Fruit fly (Drosophila melanogaster) whole organism, wandering third instar larva: ENCODE data around the gene CG14327.

ENCODE experiments used
- CG32264 ChIP-seq: fragments of 200-800 bp; sonication (Bioruptor generic); optimal IDR thresholded peaks from 2 replicates; lab custom pipeline; 2016; ENCODE audit warnings: missing biosample characterization, missing genetic modification characterization
- CG9705 ChIP-seq: fragments of 200-800 bp; sonication (Bioruptor generic); optimal IDR thresholded peaks from 2 replicates; lab custom pipeline; 2018; ENCODE audit warnings: missing biosample characterization, mild to moderate bottlenecking, missing genetic modification characterization
- CrebA ChIP-seq: fragments of 200-800 bp; sonication (Bioruptor generic); optimal IDR thresholded peaks from 2 replicates; lab custom pipeline; 2016; ENCODE audit warnings: missing biosample characterization, mild to moderate bottlenecking, missing genetic modification characterization, borderline replicate concordance
- Dfd ChIP-seq: fragments of >200 bp; optimal IDR thresholded peaks from 2 replicates; lab custom pipeline; 2017; ENCODE audit warnings: missing biosample characterization, missing genetic modification characterization
- Dif ChIP-seq: fragments of 200-275, 200-300 bp; sonication (Bioruptor generic); optimal IDR thresholded peaks from 2 replicates; lab custom pipeline; 2018; ENCODE audit warnings: missing biosample characterization, missing genetic modification characterization; ENCODE audit not compliant: partially characterized antibody
- GATAd ChIP-seq: sonication (Bioruptor generic); optimal IDR thresholded peaks from 2 replicates; lab custom pipeline; 2016; ENCODE audit warnings: missing biosample characterization, missing genetic modification characterization
- HLH106 ChIP-seq: fragments of 200-800 bp; optimal IDR thresholded peaks from 3 replicates; lab custom pipeline; 2019; ENCODE audit warnings: missing biosample characterization, mild to moderate bottlenecking, missing genetic modification characterization, moderate library complexity
- Hnf4 ChIP-seq: fragments of 200-800 bp; sonication (Bioruptor generic); optimal IDR thresholded peaks from 2 replicates; lab custom pipeline; 2016; ENCODE audit warnings: missing biosample characterization, mild to moderate bottlenecking, missing genetic modification characterization
- Hr83 ChIP-seq: fragments of 200-300 bp; sonication (Bioruptor generic); optimal IDR thresholded peaks from 2 replicates; lab custom pipeline; 2016; ENCODE audit warnings: missing biosample characterization, mild to moderate bottlenecking, missing genetic modification characterization, moderate library complexity; ENCODE audit not compliant: poor library complexity, severe bottlenecking
- Jra ChIP-seq: sonication (Bioruptor generic); optimal IDR thresholded peaks from 2 replicates; lab custom pipeline; 2016; ENCODE audit warnings: missing biosample characterization, missing genetic modification characterization
- Mio ChIP-seq: sonication (Bioruptor generic); optimal IDR thresholded peaks from 2 replicates; lab custom pipeline; 2016; ENCODE audit warnings: missing biosample characterization, missing genetic modification characterization
- Myc ChIP-seq: fragments of >200 bp; optimal IDR thresholded peaks from 2 replicates; lab custom pipeline; 2017
- Rel ChIP-seq, 2 experiments: fragments of 200-800 bp; sonication (Bioruptor generic) in 1 of 2; optimal IDR thresholded peaks; 2 replicates in 1 of 2; 3 replicates in 1 of 2; lab custom pipeline; 2016 to 2019; ENCODE audit warnings: mild to moderate bottlenecking in 2 of 2, missing biosample characterization in 2 of 2, missing genetic modification characterization in 2 of 2, moderate library complexity in 1 of 2
- Sp1 ChIP-seq: fragments of 200-800 bp; sonication (Bioruptor generic); optimal IDR thresholded peaks from 3 replicates; lab custom pipeline; 2019; ENCODE audit warnings: missing biosample characterization, mild to moderate bottlenecking, missing genetic modification characterization, moderate library complexity
- Vsx2 ChIP-seq: fragments of 200-300, 225-300 bp; sonication (Bioruptor generic); optimal IDR thresholded peaks from 2 replicates; lab custom pipeline; 2018; ENCODE audit warnings: missing biosample characterization, missing genetic modification characterization; ENCODE audit not compliant: partially characterized antibody
- brk ChIP-seq: fragments of 200-800 bp; sonication (Bioruptor generic); optimal IDR thresholded peaks from 2 replicates; lab custom pipeline; 2016; ENCODE audit warnings: missing biosample characterization, mild to moderate bottlenecking, missing genetic modification characterization
- dl ChIP-seq, 2 experiments: fragments of 175-275, 200-275 bp in 1 of 2; fragments of 200-275 bp in 1 of 2; sonication (Bioruptor generic); optimal IDR thresholded peaks; lab custom pipeline; 2018; ENCODE audit warnings: mild to moderate bottlenecking in 2 of 2, missing biosample characterization in 2 of 2, missing genetic modification characterization in 2 of 2, moderate library complexity in 2 of 2; ENCODE audit not compliant: partially characterized antibody in 2 of 2, insufficient read depth in 1 of 2
- dmrt93B ChIP-seq: fragments of 200-800 bp; sonication (Bioruptor generic); optimal IDR thresholded peaks from 2 replicates; lab custom pipeline; 2018; ENCODE audit warnings: missing biosample characterization, mild to moderate bottlenecking, missing genetic modification characterization
- dsf ChIP-seq: sonication (Bioruptor generic); optimal IDR thresholded peaks from 2 replicates; lab custom pipeline; 2016; ENCODE audit warnings: missing biosample characterization, missing genetic modification characterization, borderline replicate concordance
- ey ChIP-seq: fragments of 200-800 bp; sonication (Bioruptor generic); optimal IDR thresholded peaks from 2 replicates; lab custom pipeline; 2016; ENCODE audit warnings: missing biosample characterization, missing genetic modification characterization
- foxo ChIP-seq, 2 experiments: fragments of 200-800 bp; sonication (Bioruptor generic); optimal IDR thresholded peaks; 2 replicates in 1 of 2; 3 replicates in 1 of 2; lab custom pipeline; 2016 to 2017; ENCODE audit warnings: missing biosample characterization in 2 of 2, missing genetic modification characterization in 2 of 2
- fru ChIP-seq: fragments of 200-800 bp; sonication (Bioruptor generic); optimal IDR thresholded peaks from 3 replicates; lab custom pipeline; 2016; ENCODE audit warnings: missing biosample characterization, mild to moderate bottlenecking, missing genetic modification characterization
- h ChIP-seq: fragments of 200-800 bp; sonication (Bioruptor generic); optimal IDR thresholded peaks from 3 replicates; lab custom pipeline; 2016; ENCODE audit warnings: missing biosample characterization, mild to moderate bottlenecking, missing genetic modification characterization
- jim ChIP-seq: fragments of 175-275, 200-325 bp; sonication (Bioruptor generic); optimal IDR thresholded peaks from 2 replicates; lab custom pipeline; 2016; ENCODE audit warnings: missing biosample characterization, mild to moderate bottlenecking, missing genetic modification characterization
- psq ChIP-seq: fragments of 200-800 bp; sonication (Bioruptor generic); optimal IDR thresholded peaks from 3 replicates; lab custom pipeline; 2017; ENCODE audit warnings: missing biosample characterization, mild to moderate bottlenecking, missing genetic modification characterization, moderate library complexity
- rgr ChIP-seq: fragments of 200-800 bp; sonication (Bioruptor generic); optimal IDR thresholded peaks from 3 replicates; lab custom pipeline; 2016; ENCODE audit warnings: missing biosample characterization, mild to moderate bottlenecking, missing genetic modification characterization
- sage ChIP-seq: fragments of 200-800 bp; sonication (Bioruptor generic); optimal IDR thresholded peaks from 2 replicates; lab custom pipeline; 2016; ENCODE audit warnings: missing biosample characterization, mild to moderate bottlenecking, missing genetic modification characterization
- sv ChIP-seq: fragments of 200-800 bp; sonication (Bioruptor generic); optimal IDR thresholded peaks from 3 replicates; lab custom pipeline; 2016; ENCODE audit warnings: missing biosample characterization, missing genetic modification characterization
- tai ChIP-seq: sonication (Bioruptor generic); optimal IDR thresholded peaks from 2 replicates; lab custom pipeline; 2016; ENCODE audit warnings: missing biosample characterization, missing genetic modification characterization
- usp ChIP-seq: fragments of >200 bp; optimal IDR thresholded peaks from 2 replicates; lab custom pipeline; 2017; ENCODE audit warnings: missing biosample characterization, missing genetic modification characterization
- woc ChIP-seq: sonication (Bioruptor generic); optimal IDR thresholded peaks from 2 replicates; lab custom pipeline; 2016; ENCODE audit warnings: missing biosample characterization, mild to moderate bottlenecking, missing genetic modification characterization

The CG14327 gene

DNA sequence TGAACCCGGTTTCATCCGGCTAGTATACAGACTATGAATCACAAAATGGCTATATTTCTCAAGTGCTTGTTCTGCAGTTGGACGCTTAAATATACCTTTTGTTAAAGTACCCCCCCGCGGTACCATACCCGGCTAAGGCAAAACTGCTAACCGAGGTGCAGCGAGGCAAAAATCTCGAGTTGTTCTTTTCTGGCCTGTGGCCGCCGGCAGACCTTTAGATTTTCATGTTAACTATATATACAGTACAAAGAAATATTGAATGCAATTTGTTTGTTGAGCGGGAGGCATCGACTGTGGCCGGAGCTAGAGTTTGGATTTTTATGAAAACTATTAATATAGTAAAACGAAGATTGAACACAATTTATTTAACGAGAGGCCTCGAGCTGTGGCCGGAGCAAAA lies 2.2 kb downstream of the CG14327 start:
- TF ChIP-seq Myc (lab: Kevin White, UChicago) = no peak
- no peak for TF ChIP-seq Dif (GFP tag; lab: Kevin White, UChicago)
- TF ChIP-seq Sp1 (GFP tag; lab: Kevin White, UChicago) = no peak
- TF ChIP-seq tai = no peak
- TF ChIP-seq ey (GFP tag; lab: Kevin White, UChicago) = no peak

DNA sequence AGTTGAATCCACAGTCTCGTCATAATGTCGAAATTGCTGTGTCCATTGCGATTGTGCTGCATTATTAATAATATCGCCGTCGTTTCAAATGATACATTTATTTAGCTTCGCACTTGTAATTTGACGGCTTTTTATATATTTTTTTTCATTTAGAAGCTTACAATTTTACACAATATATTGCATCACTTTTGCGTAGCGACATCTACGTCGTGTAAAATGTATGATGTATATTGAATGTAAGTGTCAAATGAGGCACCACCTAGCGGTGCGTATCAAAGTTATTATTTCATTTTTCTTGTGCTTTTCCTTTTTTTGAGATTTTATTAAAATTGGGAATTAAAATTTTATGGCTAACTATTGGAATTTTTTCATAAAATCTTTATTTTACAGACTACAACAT lies 3.0 kb downstream of the CG14327 start:
- TF ChIP-seq brk = no peak
- TF ChIP-seq CG9705 (GFP tag; lab: Kevin White, UChicago) = no peak
- no peak for TF ChIP-seq fru (GFP tag; lab: Kevin White, UChicago)

DNA sequence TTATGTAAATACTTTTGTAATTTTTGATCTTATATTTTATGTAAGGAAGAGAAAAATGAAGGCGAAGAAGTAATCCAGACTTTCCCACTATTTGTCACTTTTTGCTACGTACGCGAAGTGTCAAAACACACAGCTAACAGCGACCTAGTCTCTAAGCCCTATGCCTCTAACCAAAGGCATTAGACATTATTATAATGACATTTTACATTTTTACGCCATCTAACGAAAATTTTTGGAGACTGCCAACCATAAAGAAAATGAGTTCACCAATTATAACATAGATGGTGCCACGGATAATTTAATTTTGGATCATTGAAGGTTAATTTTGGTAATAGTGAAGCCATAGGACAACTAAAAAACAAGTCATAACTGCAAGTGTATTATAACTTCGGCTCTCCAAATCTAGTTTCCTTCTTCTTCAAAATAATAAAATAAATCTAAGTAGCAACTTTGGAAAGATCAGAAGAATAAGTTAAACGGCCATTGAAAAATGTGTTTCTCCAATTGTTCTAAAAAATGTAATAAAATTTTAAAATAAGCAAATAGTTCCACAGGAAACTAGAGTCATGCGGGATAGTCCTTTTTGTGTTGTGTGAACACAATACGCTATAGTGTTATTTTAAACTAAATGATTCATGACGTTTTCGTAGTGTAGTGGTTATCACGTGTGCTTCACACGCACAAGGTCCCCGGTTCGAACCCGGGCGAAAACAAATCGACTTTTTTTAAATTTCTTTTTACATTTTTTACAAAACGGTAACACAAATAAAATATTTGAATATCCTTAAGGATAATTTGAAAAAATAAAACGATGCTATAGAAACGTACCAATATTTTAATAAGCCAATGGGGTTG lies 3.8 kb downstream of the CG14327 start:
- TF ChIP-seq foxo (GFP tag; optimal IDR thresholded peaks at IDR 0.05; lab: Kevin White, UChicago) (peak in 1 of 2 experiments; percentile 33), ey (GFP tag; lab: Kevin White, UChicago) (no peak), Myc (lab: Kevin White, UChicago) (peak; percentile 69), brk (peak; percentile 14), Hr83 (peak; percentile 23), Rel (GFP tag; optimal IDR thresholded peaks at IDR 0.05; lab: Kevin White, UChicago) (no peak), Rel (tag; optimal IDR thresholded peaks at IDR 0.05; lab: Kevin White, UChicago) (peak; percentile 86), rgr (GFP tag; lab: Kevin White, UChicago) (peak; percentile 21), tai (peak; percentile 0), GATAd (GFP tag; lab: Kevin White, UChicago) (no peak), CrebA (GFP tag; lab: Kevin White, UChicago) (peak; percentile 24), sage (GFP tag; lab: Kevin White, UChicago) (no peak)

dm6 chr3R:17617976-17618308 lies 4.4 kb downstream of the CG14327 start:
- TF ChIP-seq GATAd (GFP tag; lab: Kevin White, UChicago) = no peak
- TF ChIP-seq sv (GFP tag; lab: Kevin White, UChicago) = no peak
- TF ChIP-seq tai = no peak
- TF ChIP-seq dl (GFP tag; optimal IDR thresholded peaks at IDR 0.05; lab: Kevin White, UChicago; ENCODE audit: insufficient read depth in 1 of 2, partially characterized antibody in 2 of 2) = no peak
- TF ChIP-seq Rel (GFP tag; optimal IDR thresholded peaks at IDR 0.05; lab: Kevin White, UChicago) = no peak
- TF ChIP-seq Rel (tag; optimal IDR thresholded peaks at IDR 0.05; lab: Kevin White, UChicago) = peak; percentile 59
- TF ChIP-seq CrebA (GFP tag; lab: Kevin White, UChicago) = no peak
- TF ChIP-seq Jra = no peak

DNA sequence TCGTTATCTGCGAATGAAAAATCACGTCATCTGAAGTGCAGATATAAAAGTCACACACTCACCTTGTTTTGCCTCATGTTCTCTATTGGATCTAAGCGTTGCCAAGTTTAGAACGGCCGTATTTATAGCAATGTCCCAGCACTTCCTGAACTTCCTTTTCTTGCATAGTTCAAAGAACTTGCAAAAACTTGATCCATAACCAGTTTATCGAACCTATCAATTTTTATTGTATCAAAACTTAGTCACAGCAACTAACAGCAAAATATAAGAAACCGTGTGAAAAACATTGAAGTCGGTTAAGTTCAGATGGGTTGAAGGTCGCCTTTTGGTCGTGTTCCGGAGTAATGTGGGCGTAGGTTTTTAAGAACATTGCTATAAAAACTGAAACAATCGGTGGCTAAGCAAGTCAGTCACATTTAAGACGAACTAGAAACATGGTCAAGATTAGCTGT lies 5.2 kb downstream of the CG14327 start, which contains the start of the genes CG14324 and CG14326:
TSS of gene CG14324 (minus strand) at position 101 of the 452 bp plus-strand sequence.
TSS of gene CG14326 (plus strand) at position 402 of the 452 bp plus-strand sequence.
- TF ChIP-seq jim (GFP tag; lab: Kevin White, UChicago) = no peak
- no peak for TF ChIP-seq HLH106 (tag; lab: Kevin White, UChicago)
- no peak for TF ChIP-seq sage (GFP tag; lab: Kevin White, UChicago)
- no peak for TF ChIP-seq Rel (GFP tag; optimal IDR thresholded peaks at IDR 0.05; lab: Kevin White, UChicago)
- TF ChIP-seq Rel (tag; optimal IDR thresholded peaks at IDR 0.05; lab: Kevin White, UChicago) = no peak
- no peak for TF ChIP-seq woc
- no peak for TF ChIP-seq usp (GFP tag; lab: Kevin White, UChicago)
- TF ChIP-seq Hnf4 = no peak
- no peak for TF ChIP-seq h (GFP tag; lab: Kevin White, UChicago)
- no peak for TF ChIP-seq GATAd (GFP tag; lab: Kevin White, UChicago)

DNA sequence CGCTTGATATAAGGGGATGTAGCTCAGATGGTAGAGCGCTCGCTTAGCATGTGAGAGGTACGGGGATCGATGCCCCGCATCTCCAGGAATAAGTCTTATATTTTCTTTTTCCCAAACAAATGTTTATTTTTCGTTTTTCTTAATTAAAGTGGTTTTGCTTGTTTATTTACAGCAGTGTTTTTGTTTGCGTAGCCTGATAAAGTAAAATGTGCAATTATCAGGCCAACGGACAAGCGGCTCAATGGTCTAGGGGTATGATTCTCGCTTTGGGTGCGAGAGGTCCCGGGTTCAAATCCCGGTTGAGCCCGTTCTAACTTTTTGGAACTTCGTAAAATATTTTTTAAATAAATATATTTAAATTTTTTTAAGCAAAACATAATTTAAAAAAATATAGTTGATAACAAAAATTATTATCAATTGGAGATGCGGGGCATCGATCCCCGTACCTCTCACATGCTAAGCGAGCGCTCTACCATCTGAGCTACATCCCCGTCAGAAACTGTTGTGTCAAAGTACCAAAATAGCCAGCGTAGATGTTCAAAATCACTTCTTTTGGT lies 6.3 kb downstream of the CG14327 start:
- no peak for TF ChIP-seq woc
- TF ChIP-seq Vsx2 = no peak
- peak; percentile 35 for TF ChIP-seq Hnf4
- TF ChIP-seq dl (GFP tag; optimal IDR thresholded peaks at IDR 0.05; lab: Kevin White, UChicago; ENCODE audit: insufficient read depth in 1 of 2, partially characterized antibody in 2 of 2) = no peak
- no peak for TF ChIP-seq ey (GFP tag; lab: Kevin White, UChicago)
- no peak for TF ChIP-seq h (GFP tag; lab: Kevin White, UChicago)
- peak; percentile 56 for TF ChIP-seq Sp1 (GFP tag; lab: Kevin White, UChicago)
- peak; percentile 3 for TF ChIP-seq CG32264
- no peak for TF ChIP-seq CG9705 (GFP tag; lab: Kevin White, UChicago)
- no peak for TF ChIP-seq Dif (GFP tag; lab: Kevin White, UChicago)
- TF ChIP-seq dmrt93B (GFP tag; lab: Kevin White, UChicago) = no peak
- TF ChIP-seq dsf (GFP tag; lab: Kevin White, UChicago) = no peak
- peak; percentile 92 for TF ChIP-seq CrebA (GFP tag; lab: Kevin White, UChicago)
- TF ChIP-seq Jra = no peak
- no peak for TF ChIP-seq sv (GFP tag; lab: Kevin White, UChicago)
- TF ChIP-seq Rel (GFP tag; optimal IDR thresholded peaks at IDR 0.05; lab: Kevin White, UChicago) = no peak
- peak; percentile 59 for TF ChIP-seq Rel (tag; optimal IDR thresholded peaks at IDR 0.05; lab: Kevin White, UChicago)
- TF ChIP-seq Dfd = no peak
- TF ChIP-seq psq (GFP tag; lab: Kevin White, UChicago) = no peak
- TF ChIP-seq jim (GFP tag; lab: Kevin White, UChicago) = no peak
- no peak for TF ChIP-seq Mio (GFP tag; lab: Kevin White, UChicago)
- no peak for TF ChIP-seq fru (GFP tag; lab: Kevin White, UChicago)
- TF ChIP-seq rgr (GFP tag; lab: Kevin White, UChicago) = no peak
- peak in 1 of 2 experiments; percentile 13 for TF ChIP-seq foxo (GFP tag; optimal IDR thresholded peaks at IDR 0.05; lab: Kevin White, UChicago)
- TF ChIP-seq usp (GFP tag; lab: Kevin White, UChicago) = no peak
- peak; percentile 31 for TF ChIP-seq sage (GFP tag; lab: Kevin White, UChicago)
